Worm (Caenorhabditis elegans): Measurements from ENCODE around the gene acp-3.
"Not testable (repeated sequence)": the region's sequence is repeated elsewhere in the genome, so short reads cannot be mapped to it uniquely, and the experiment has no call there.

The acp-3 gene

ce11 chrII:8431954-8432353 lies 5.0 kb downstream of the acp-3 start, which contains the start of gene acp-2:
TSS of gene acp-2 (minus strand) at chrII:8432054.
- no peak for TF ChIP-seq nhr-76 (tag; optimal IDR thresholded peaks at IDR 0.05)
- no peak for TF ChIP-seq zip-8 (tag; optimal IDR thresholded peaks at IDR 0.05)
- no peak for TF ChIP-seq cnd-1 (tag; optimal IDR thresholded peaks at IDR 0.05)
- TF ChIP-seq ceh-83 (GFP tag; optimal IDR thresholded peaks at IDR 0.05): no peak
- no peak for TF ChIP-seq elt-1 (tag; optimal IDR thresholded peaks at IDR 0.05; ENCODE audit: borderline replicate concordance, insufficient read depth)
- TF ChIP-seq mab-5 (tag; optimal IDR thresholded peaks at IDR 0.05): no peak
- no peak for TF ChIP-seq lsy-2 (tag; optimal IDR thresholded peaks at IDR 0.05)
- no peak for TF ChIP-seq nhr-28 (tag; optimal IDR thresholded peaks at IDR 0.05)
- TF ChIP-seq flh-1 (GFP tag; optimal IDR thresholded peaks at IDR 0.05): no peak
- no peak for TF ChIP-seq ceh-39 (tag; optimal IDR thresholded peaks at IDR 0.05)
- TF ChIP-seq drap-1 (GFP tag; optimal IDR thresholded peaks at IDR 0.05): no peak
- TF ChIP-seq blmp-1 (tag; optimal IDR thresholded peaks at IDR 0.05): no peak
- TF ChIP-seq snpc-4 (tag; optimal IDR thresholded peaks at IDR 0.05): no peak
- TF ChIP-seq mls-2 (tag; optimal IDR thresholded peaks at IDR 0.05): no peak
- no peak for TF ChIP-seq hlh-1 (tag; optimal IDR thresholded peaks at IDR 0.05)
- no peak for TF ChIP-seq ham-2 (GFP tag; optimal IDR thresholded peaks at IDR 0.05)
- no peak for TF ChIP-seq lin-32 (GFP tag; optimal IDR thresholded peaks at IDR 0.05)
- TF ChIP-seq lin-13 (tag; optimal IDR thresholded peaks at IDR 0.05): no peak
- TF ChIP-seq elt-3 (tag; optimal IDR thresholded peaks at IDR 0.05): no peak
- TF ChIP-seq ztf-11 (tag; optimal IDR thresholded peaks at IDR 0.05): no peak

ce11 chrII:8428947-8429919 lies 7.7 kb downstream of the acp-3 start:
- TF ChIP-seq lin-13 (tag; optimal IDR thresholded peaks at IDR 0.05) (no peak), ceh-83 (GFP tag; optimal IDR thresholded peaks at IDR 0.05) (no peak), hlh-1 (tag; optimal IDR thresholded peaks at IDR 0.05) (no peak), mab-5 (tag; optimal IDR thresholded peaks at IDR 0.05) (no peak), mep-1 (tag; optimal IDR thresholded peaks at IDR 0.05) (no peak), ceh-43 (GFP tag; optimal IDR thresholded peaks at IDR 0.05) (no peak), zip-8 (tag; optimal IDR thresholded peaks at IDR 0.05) (peak; percentile 16), ceh-39 (tag; optimal IDR thresholded peaks at IDR 0.05) (no peak), lsy-2 (tag; optimal IDR thresholded peaks at IDR 0.05) (peak; percentile 43), nhr-2 (tag; optimal IDR thresholded peaks at IDR 0.05) (no peak), bed-3 (GFP tag; optimal IDR thresholded peaks at IDR 0.05) (no peak), nhr-12 (tag; optimal IDR thresholded peaks at IDR 0.05) (no peak), pha-4 (tag; optimal IDR thresholded peaks at IDR 0.05) (no peak)

DNA sequence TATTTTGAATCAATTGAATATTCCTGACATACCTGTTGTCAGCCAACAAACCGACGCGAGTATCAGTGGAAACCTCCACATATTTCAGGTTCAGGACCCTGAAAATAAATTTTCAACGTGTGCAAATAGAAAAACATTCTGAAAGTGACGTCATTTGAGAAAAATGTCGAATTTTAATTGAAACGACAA lies 8.3 kb downstream of the acp-3 start, which contains the start of gene F14E5.2:
Gene F14E5.2, minus strand, starts transcription at position 101 of the 189 bp plus-strand sequence.
- TF ChIP-seq M03D4.4 (tag; optimal IDR thresholded peaks at IDR 0.05): no peak
- TF ChIP-seq unc-120 (tag; optimal IDR thresholded peaks at IDR 0.05; ENCODE audit: poor library complexity, severe bottlenecking): no peak
- no peak for TF ChIP-seq ceh-83 (GFP tag; optimal IDR thresholded peaks at IDR 0.05)
- TF ChIP-seq ztf-11 (tag; optimal IDR thresholded peaks at IDR 0.05): no peak
- TF ChIP-seq unc-39 (tag; optimal IDR thresholded peaks at IDR 0.05): no peak
- TF ChIP-seq tbx-8 (GFP tag; optimal IDR thresholded peaks at IDR 0.05): no peak
- TF ChIP-seq snpc-4 (tag; optimal IDR thresholded peaks at IDR 0.05): no peak

DNA sequence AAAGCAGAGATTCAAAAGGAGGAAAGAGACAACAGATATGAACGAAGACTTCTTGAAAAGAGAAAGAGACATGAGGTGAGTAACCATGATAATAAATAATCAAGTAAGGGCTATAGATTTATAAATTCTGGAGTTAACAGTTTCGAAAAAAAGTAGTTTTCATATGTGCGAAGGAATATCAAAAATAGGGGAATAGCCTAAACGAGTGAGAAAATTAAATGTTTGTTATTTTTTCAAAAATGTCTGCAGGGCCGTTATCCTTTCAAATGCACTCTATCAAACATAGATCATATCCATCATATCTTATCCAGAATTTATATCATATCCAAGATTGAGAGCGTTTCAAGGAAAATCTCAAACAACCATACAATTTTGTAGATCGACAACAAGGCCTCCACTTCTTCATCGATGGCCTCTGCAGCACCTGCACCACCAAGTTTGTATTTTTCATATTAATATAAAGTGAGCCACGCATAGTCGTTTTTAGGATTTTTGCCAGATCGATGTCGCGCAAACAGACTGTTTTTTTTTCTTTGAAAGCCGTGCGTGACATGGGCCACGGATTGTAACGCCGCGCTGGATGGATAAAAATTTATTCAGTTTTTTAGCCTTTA lies 16.1 kb downstream of the acp-3 start:
- TF ChIP-seq mep-1 (tag; optimal IDR thresholded peaks at IDR 0.05) (no peak), lsy-2 (tag; optimal IDR thresholded peaks at IDR 0.05) (peak; percentile 76)

- TF ChIP-seq cnd-1 (tag; optimal IDR thresholded peaks at IDR 0.05); elt-3 (tag; optimal IDR thresholded peaks at IDR 0.05); ceh-43 (GFP tag; optimal IDR thresholded peaks at IDR 0.05): not testable (repeated sequence)
These were observed 17.1 kb downstream of the acp-3 start, which contains the start of gene F14E5.8 for ce11 chrII:8419798-8420197. TSS of gene F14E5.8 (plus strand) at chrII:8420098.
